Worm (Caenorhabditis elegans) whole organism, L1 larva: ENCODE results near the gene R11F4.1.

Source experiments
- ama-1 ChIP-seq: fragments of 150-350 bp; optimal IDR thresholded peaks from 2 replicates; lab custom pipeline; 2014
- jun-1 ChIP-seq: fragments of 150-350 bp; optimal IDR thresholded peaks from 2 replicates; lab custom pipeline; 2014; ENCODE audit warnings: missing biosample characterization, missing genetic modification reagents, missing genetic modification characterization

DNA sequence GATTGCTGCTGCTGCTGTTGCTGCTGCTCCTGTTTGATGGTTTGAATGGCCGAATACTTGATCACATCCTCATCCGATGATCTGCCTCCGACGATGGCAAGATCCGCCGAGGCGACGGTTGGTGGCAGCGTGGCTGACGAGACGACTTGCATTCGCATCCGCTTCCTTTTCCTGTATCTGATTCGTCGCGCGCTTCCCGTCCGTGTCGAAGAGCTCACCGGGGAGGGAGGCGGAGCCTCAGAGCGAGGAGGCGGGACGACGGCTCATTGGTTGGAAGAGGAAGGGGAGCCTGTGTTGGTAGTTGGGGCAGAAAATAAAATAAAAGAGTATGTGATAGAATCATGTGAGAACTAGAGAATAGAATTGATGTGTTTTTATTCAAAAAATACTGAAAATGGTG is 43.0 kb downstream of the R11F4.1 start:
- TF ChIP-seq ama-1 (lab: Kevin White, UChicago) (no peak), jun-1 (tag; lab: Kevin White, UChicago) (no peak)
